Fruit fly (Drosophila melanogaster): Measurements from ENCODE around the gene lft.

The lft gene

dm6 chr2L:10321612-10322011, 42.7 kb upstream of the lft start (continued):
- TF ChIP-seq bcd (GFP tag; optimal IDR thresholded peaks at IDR 0.05): no peak
- no peak for TF ChIP-seq ham (GFP tag; IDR thresholded peaks at IDR 0.05)
- TF ChIP-seq Med (GFP tag): peak; percentile 80
- TF ChIP-seq eyg (GFP tag; optimal IDR thresholded peaks at IDR 0.05): no peak
- peak; percentile 10 for TF ChIP-seq CG7987 (GFP tag; optimal IDR thresholded peaks at IDR 0.05)
- no peak for TF ChIP-seq CG1024 (GFP tag; IDR thresholded peaks at IDR 0.05)
- TF ChIP-seq CG10274 (GFP tag; optimal IDR thresholded peaks at IDR 0.05): peak; percentile 91
- TF ChIP-seq CG3163 (GFP tag; optimal IDR thresholded peaks at IDR 0.05): peak; percentile 15
- no peak for TF ChIP-seq HLH54F (GFP tag; optimal IDR thresholded peaks at IDR 0.05)
- TF ChIP-seq CG12104 (GFP tag; optimal IDR thresholded peaks at IDR 0.05): no peak
- no peak for TF ChIP-seq pnt (GFP tag; optimal IDR thresholded peaks at IDR 0.05)
- no peak for TF ChIP-seq ewg (GFP tag; optimal IDR thresholded peaks at IDR 0.05)
- TF ChIP-seq CG17361 (GFP tag; IDR thresholded peaks at IDR 0.05): no peak
- no peak for TF ChIP-seq sisA (GFP tag; IDR thresholded peaks at IDR 0.05)
- TF ChIP-seq CG7745 (tag; optimal IDR thresholded peaks at IDR 0.05): no peak
- no peak for TF ChIP-seq ERR (GFP tag; optimal IDR thresholded peaks at IDR 0.05)
- no peak for TF ChIP-seq CG34224 (GFP tag; IDR thresholded peaks at IDR 0.05; ENCODE audit: partially characterized antibody)
- no peak for TF ChIP-seq crc (GFP tag; optimal IDR thresholded peaks at IDR 0.05)
- TF ChIP-seq CG3995 (GFP tag; optimal IDR thresholded peaks at IDR 0.05): no peak
- TF ChIP-seq CG13775 (GFP tag; optimal IDR thresholded peaks at IDR 0.05): no peak
- TF ChIP-seq vvl (GFP tag; IDR thresholded peaks at IDR 0.05): peak; percentile 23; the same call in 1 of the 2 replicates
- TF ChIP-seq CG15073 (GFP tag; optimal IDR thresholded peaks at IDR 0.05): no peak
- no peak for TF ChIP-seq CG17328 (GFP tag; IDR thresholded peaks at IDR 0.05)
- TF ChIP-seq CG10147 (GFP tag; optimal IDR thresholded peaks at IDR 0.05): no peak
- TF ChIP-seq knrl (GFP tag; IDR thresholded peaks at IDR 0.05; ENCODE audit: partially characterized antibody): no peak
- no peak for TF ChIP-seq disco-r (GFP tag; optimal IDR thresholded peaks at IDR 0.05)
- no peak for TF ChIP-seq CG11093 (GFP tag; IDR thresholded peaks at IDR 0.05)
- no peak for TF ChIP-seq Opbp (GFP tag; IDR thresholded peaks at IDR 0.05; ENCODE audit: partially characterized antibody)
- TF ChIP-seq trem (tag; optimal IDR thresholded peaks at IDR 0.05): no peak
- no peak for TF ChIP-seq CG16813 (GFP tag; IDR thresholded peaks at IDR 0.05; ENCODE audit: partially characterized antibody)
- no peak for TF ChIP-seq CG17385 (GFP tag; optimal IDR thresholded peaks at IDR 0.05)
- no peak for TF ChIP-seq CoRest (tag; optimal IDR thresholded peaks at IDR 0.05)
- no peak for TF ChIP-seq CG6689 (GFP tag; IDR thresholded peaks at IDR 0.05)
- TF ChIP-seq CG3847 (GFP tag; IDR thresholded peaks at IDR 0.05): no peak
- no peak for TF ChIP-seq CG11696 (GFP tag; IDR thresholded peaks at IDR 0.05)
- TF ChIP-seq CG17912 (GFP tag; optimal IDR thresholded peaks at IDR 0.05): peak; percentile 23
- no peak for TF ChIP-seq Pdp1 (GFP tag; optimal IDR thresholded peaks at IDR 0.05)
- TF ChIP-seq mld (GFP tag; IDR thresholded peaks at IDR 0.05; ENCODE audit: partially characterized antibody): no peak
- no peak for TF ChIP-seq corto (GFP tag; optimal IDR thresholded peaks at IDR 0.05)
- TF ChIP-seq CG34422 (GFP tag; IDR thresholded peaks at IDR 0.05): no peak
- TF ChIP-seq CG12155 (GFP tag; optimal IDR thresholded peaks at IDR 0.05): no peak
- TF ChIP-seq CG11398 (GFP tag; optimal IDR thresholded peaks at IDR 0.05): no peak
- no peak for TF ChIP-seq Dref (GFP tag; IDR thresholded peaks at IDR 0.05)
- TF ChIP-seq CG11085 (GFP tag; IDR thresholded peaks at IDR 0.05): no peak
- TF ChIP-seq sqz (GFP tag; optimal IDR thresholded peaks at IDR 0.05): no peak
- TF ChIP-seq vnd (GFP tag; IDR thresholded peaks at IDR 0.05; ENCODE audit: partially characterized antibody): no peak
- TF ChIP-seq hbn (GFP tag; IDR thresholded peaks at IDR 0.05; ENCODE audit: partially characterized antibody): no peak
- TF ChIP-seq CkIIα-i1 (GFP tag; IDR thresholded peaks at IDR 0.05): no peak
- TF ChIP-seq ara (GFP tag; IDR thresholded peaks at IDR 0.05): no peak
- TF ChIP-seq Oli (tag; optimal IDR thresholded peaks at IDR 0.05): no peak
- TF ChIP-seq Jarid2 (GFP tag; optimal IDR thresholded peaks at IDR 0.05): no peak
- no peak for TF ChIP-seq dmrt11E (tag; optimal IDR thresholded peaks at IDR 0.05)

Measured in whole organism, embryonic.